Fruit fly (Drosophila melanogaster) whole organism, pupa: ENCODE measurements around the gene CG44836.

Source experiments
- CG10348 ChIP-seq: fragments of 200-800 bp; sonication (Bioruptor generic); IDR thresholded peaks from 2 replicates; pipeline ENCODE4 v1.3.6; 2022; ENCODE audit warnings: missing biosample characterization, missing genetic modification characterization
- CG12605 ChIP-seq: fragments of 200-800 bp; sonication (Bioruptor generic); IDR thresholded peaks from 2 replicates; pipeline ENCODE4 v1.3.6; 2022; ENCODE audit warnings: missing biosample characterization, missing genetic modification characterization
- CG34367 ChIP-seq: fragments of 200-800 bp; sonication (Bioruptor generic); optimal IDR thresholded peaks from 2 replicates; lab custom pipeline; 2018; ENCODE audit warnings: missing biosample characterization, mild to moderate bottlenecking, missing genetic modification characterization
- CG4496 ChIP-seq: fragments of 200-800 bp; sonication (Bioruptor generic); IDR thresholded peaks from 3 replicates; pipeline ENCODE4 v1.3.6; 2022; ENCODE audit warnings: missing biosample characterization, missing genetic modification characterization
- CG8301 ChIP-seq: fragments of 200-800 bp; sonication (Bioruptor generic); optimal IDR thresholded peaks from 2 replicates; lab custom pipeline; 2018; ENCODE audit warnings: missing biosample characterization, mild to moderate bottlenecking, missing genetic modification characterization
- CG9948 ChIP-seq: fragments of 200-800 bp; sonication (Bioruptor generic); optimal IDR thresholded peaks from 2 replicates; lab custom pipeline; 2018; ENCODE audit warnings: missing biosample characterization, mild to moderate bottlenecking, missing genetic modification characterization, moderate library complexity
- EcR ChIP-seq: fragments of 200-800 bp; sonication (Bioruptor generic); optimal IDR thresholded peaks from 3 replicates; lab custom pipeline; 2019; ENCODE audit warnings: missing biosample characterization, missing genetic modification characterization, mild to moderate bottlenecking, moderate library complexity, missing genetic modification reagents
- Snoo ChIP-seq: fragments of 200-800 bp; sonication (Bioruptor generic); optimal IDR thresholded peaks from 3 replicates; lab custom pipeline; 2017; ENCODE audit warnings: missing biosample characterization, mild to moderate bottlenecking, missing genetic modification characterization, inconsistent platforms

DNA sequence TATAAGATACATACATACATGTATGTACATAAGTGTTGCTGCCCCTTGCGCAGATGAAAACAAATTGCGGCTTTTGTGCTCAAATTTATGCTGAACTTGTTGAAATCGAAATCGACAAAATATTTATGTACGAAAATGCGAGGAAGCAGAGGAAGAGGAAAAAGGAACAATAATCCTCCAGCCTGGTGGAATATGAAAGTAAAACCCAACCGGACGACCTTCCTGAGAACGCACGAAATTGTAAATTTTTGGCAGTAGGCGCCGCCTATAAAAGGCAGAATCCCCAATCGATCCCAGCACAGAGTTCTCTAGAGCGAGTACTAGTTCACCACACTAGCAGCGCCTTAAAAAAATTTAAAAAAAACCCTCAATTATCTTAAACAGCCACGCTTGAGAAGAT lies 35.5 kb downstream of the CG44836 start, which contains the start of gene Cpr72Eb:
- TF ChIP-seq CG10348 (GFP tag; lab: Robert Waterston, UW) (no peak), CG9948 (no peak), CG8301 (tag; lab: Kevin White, UChicago) (no peak), CG34367 (tag; lab: Kevin White, UChicago) (no peak), EcR (GFP tag; lab: Kevin White, UChicago) (no peak), Snoo (tag; lab: Kevin White, UChicago) (no peak), CG12605 (GFP tag; lab: Robert Waterston, UW) (no peak), CG4496 (GFP tag; lab: Robert Waterston, UW) (no peak)
